Fruit fly (Drosophila melanogaster): ENCODE results near the gene Aasdh.
A peak's percentile ranks its signal among the peaks of the same experiment; 100 is the strongest.

Gene Aasdh

dm6 chr2L:8424662-8425208 is 24.6 kb downstream of the Aasdh start:
- TF ChIP-seq Dif (GFP tag; optimal IDR thresholded peaks at IDR 0.05; ENCODE audit: partially characterized antibody) (peak; percentile 22), h (GFP tag; optimal IDR thresholded peaks at IDR 0.05) (no peak), dl (GFP tag; optimal IDR thresholded peaks at IDR 0.05; ENCODE audit: insufficient read depth in 1 of 2, partially characterized antibody in 2 of 2) (peak in 1 of 2 experiments; percentile 13)

DNA sequence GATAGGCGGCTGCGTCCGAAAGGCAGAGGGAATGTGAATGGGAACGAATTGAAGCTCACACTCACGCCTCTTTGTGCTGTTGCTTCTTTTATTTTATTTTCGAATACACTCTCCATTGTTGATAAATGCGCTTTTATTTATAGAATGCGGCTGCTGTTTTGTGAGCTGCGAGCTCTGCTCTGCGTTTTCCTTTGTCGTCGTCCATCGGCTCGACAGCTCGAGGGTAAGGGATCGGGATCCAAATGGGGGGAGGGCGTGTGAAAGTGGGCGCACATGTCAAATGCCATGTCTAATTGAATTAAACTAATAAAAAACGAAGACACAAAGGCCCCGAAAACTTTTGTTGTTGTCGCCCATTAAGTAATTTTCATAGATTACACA is 25.3 kb downstream of the Aasdh start:
- TF ChIP-seq CrebA (GFP tag; optimal IDR thresholded peaks at IDR 0.05; ENCODE audit: borderline replicate concordance) (no peak), CG9705 (GFP tag; optimal IDR thresholded peaks at IDR 0.05) (no peak), usp (GFP tag; optimal IDR thresholded peaks at IDR 0.05) (no peak), h (GFP tag; optimal IDR thresholded peaks at IDR 0.05) (peak; percentile 6), dl (GFP tag; optimal IDR thresholded peaks at IDR 0.05; ENCODE audit: insufficient read depth in 1 of 2, partially characterized antibody in 2 of 2) (no peak), Rel (GFP tag; optimal IDR thresholded peaks at IDR 0.05) (no peak), Rel (tag; optimal IDR thresholded peaks at IDR 0.05) (peak; percentile 8), Dfd (GFP tag; optimal IDR thresholded peaks at IDR 0.05) (no peak), Sp1 (GFP tag; optimal IDR thresholded peaks at IDR 0.05) (no peak), fru (GFP tag; optimal IDR thresholded peaks at IDR 0.05) (no peak), Vsx2 (GFP tag; optimal IDR thresholded peaks at IDR 0.05; ENCODE audit: partially characterized antibody) (no peak), brk (GFP tag; optimal IDR thresholded peaks at IDR 0.05) (peak; percentile 38), Abd-B (GFP tag; optimal IDR thresholded peaks at IDR 0.05) (no peak), Dif (GFP tag; optimal IDR thresholded peaks at IDR 0.05; ENCODE audit: partially characterized antibody) (no peak), N (GFP tag; optimal IDR thresholded peaks at IDR 0.05) (no peak), OdsH (GFP tag; optimal IDR thresholded peaks at IDR 0.05) (no peak), sage (GFP tag; optimal IDR thresholded peaks at IDR 0.05) (no peak), pan (optimal IDR thresholded peaks at IDR 0.05) (no peak)

DNA sequence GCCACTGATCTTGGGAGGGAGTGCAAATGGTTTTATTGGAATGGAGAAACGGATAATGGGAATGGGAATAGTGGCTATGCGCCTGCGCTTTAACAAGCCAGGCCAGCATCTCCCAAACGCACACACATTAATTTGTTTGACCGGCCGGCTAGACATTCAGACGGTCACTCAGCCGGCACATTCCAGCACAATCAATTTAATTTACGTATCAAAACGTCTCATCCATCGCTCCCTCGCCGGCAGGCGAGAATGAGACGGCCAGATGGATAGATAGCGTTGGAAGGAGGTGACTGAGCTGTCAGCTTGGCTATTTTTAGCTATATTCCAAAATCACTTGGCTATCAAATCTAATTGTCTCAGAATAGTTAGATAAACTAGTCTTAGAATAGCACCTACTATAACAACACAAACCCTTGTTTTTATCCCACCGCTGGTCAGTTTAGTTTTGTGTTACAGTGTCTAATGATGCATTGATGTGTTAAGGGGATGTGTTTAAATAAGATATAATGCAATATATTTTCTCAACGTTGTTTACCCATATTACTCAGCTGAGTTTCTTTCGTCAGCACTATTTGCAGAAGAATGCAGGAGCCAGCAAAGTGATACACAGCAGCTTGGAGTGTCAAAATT is 25.8 kb downstream of the Aasdh start:
- TF ChIP-seq ey (GFP tag; optimal IDR thresholded peaks at IDR 0.05), result no peak
- TF ChIP-seq sage (GFP tag; optimal IDR thresholded peaks at IDR 0.05), result peak; percentile 9
- peak; percentile 23 for TF ChIP-seq rgr (GFP tag; optimal IDR thresholded peaks at IDR 0.05)
- peak; percentile 33 for TF ChIP-seq tai (GFP tag; optimal IDR thresholded peaks at IDR 0.05)
- peak; percentile 49 for TF ChIP-seq fru (GFP tag; optimal IDR thresholded peaks at IDR 0.05)
- no peak for TF ChIP-seq GATAd (GFP tag; optimal IDR thresholded peaks at IDR 0.05)
- TF ChIP-seq Hr78 (GFP tag; optimal IDR thresholded peaks at IDR 0.05), result no peak
- peak; percentile 32 for TF ChIP-seq psq (GFP tag; optimal IDR thresholded peaks at IDR 0.05)
- TF ChIP-seq Hr83 (GFP tag; optimal IDR thresholded peaks at IDR 0.05; ENCODE audit: poor library complexity, severe bottlenecking), result peak; percentile 31
- peak; percentile 59 for TF ChIP-seq Hnf4 (GFP tag; optimal IDR thresholded peaks at IDR 0.05)
- no peak for TF ChIP-seq CrebA (GFP tag; optimal IDR thresholded peaks at IDR 0.05; ENCODE audit: borderline replicate concordance)
- peak; percentile 68 for TF ChIP-seq h (GFP tag; optimal IDR thresholded peaks at IDR 0.05)
- TF ChIP-seq Myc (optimal IDR thresholded peaks at IDR 0.05), result peak; percentile 59
- TF ChIP-seq br (GFP tag; optimal IDR thresholded peaks at IDR 0.05), result peak; percentile 26
- peak; percentile 43 for TF ChIP-seq OdsH (GFP tag; optimal IDR thresholded peaks at IDR 0.05)
- TF ChIP-seq CG9705 (GFP tag; optimal IDR thresholded peaks at IDR 0.05), result no peak

DNA sequence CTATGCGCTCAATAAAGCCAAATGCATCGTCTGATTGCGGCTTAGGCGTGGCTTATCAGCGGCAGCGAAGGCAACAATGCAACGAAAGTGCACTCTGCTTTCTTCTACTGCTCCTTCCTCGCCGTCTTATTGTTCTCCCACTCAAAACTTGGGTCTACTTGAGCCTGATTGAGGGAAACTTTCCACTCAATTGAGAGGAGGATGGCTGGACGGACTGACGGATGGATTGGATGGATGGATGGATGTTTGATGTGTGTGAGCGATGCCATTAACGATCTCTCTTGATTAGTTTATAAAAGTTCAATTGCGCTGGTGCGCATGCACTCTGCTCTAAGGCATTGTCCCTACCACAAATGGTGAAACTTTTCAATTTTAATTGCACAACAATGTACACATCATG is 26.3 kb downstream of the Aasdh start:
- TF ChIP-seq sage (GFP tag; optimal IDR thresholded peaks at IDR 0.05) (no peak), Mio (GFP tag; optimal IDR thresholded peaks at IDR 0.05) (no peak), Vsx2 (GFP tag; optimal IDR thresholded peaks at IDR 0.05; ENCODE audit: partially characterized antibody) (no peak), foxo (GFP tag; optimal IDR thresholded peaks at IDR 0.05) (no peak), CG32264 (GFP tag; optimal IDR thresholded peaks at IDR 0.05) (no peak), woc (GFP tag; optimal IDR thresholded peaks at IDR 0.05) (no peak), ey (GFP tag; optimal IDR thresholded peaks at IDR 0.05) (no peak), Abd-B (GFP tag; optimal IDR thresholded peaks at IDR 0.05) (no peak), Jra (GFP tag; optimal IDR thresholded peaks at IDR 0.05) (no peak), lola (GFP tag; optimal IDR thresholded peaks at IDR 0.05) (no peak), Myc (optimal IDR thresholded peaks at IDR 0.05) (no peak), dsf (GFP tag; optimal IDR thresholded peaks at IDR 0.05; ENCODE audit: borderline replicate concordance) (no peak), Dif (GFP tag; optimal IDR thresholded peaks at IDR 0.05; ENCODE audit: partially characterized antibody) (no peak), Dfd (GFP tag; optimal IDR thresholded peaks at IDR 0.05) (no peak), brk (GFP tag; optimal IDR thresholded peaks at IDR 0.05) (no peak), pan (optimal IDR thresholded peaks at IDR 0.05) (no peak), rgr (GFP tag; optimal IDR thresholded peaks at IDR 0.05) (no peak), usp (GFP tag; optimal IDR thresholded peaks at IDR 0.05) (no peak), CrebA (GFP tag; optimal IDR thresholded peaks at IDR 0.05; ENCODE audit: borderline replicate concordance) (no peak), br (GFP tag; optimal IDR thresholded peaks at IDR 0.05) (no peak)
